Worm (Caenorhabditis elegans): ENCODE measurements around the gene srz-105.

The srz-105 gene

DNA sequence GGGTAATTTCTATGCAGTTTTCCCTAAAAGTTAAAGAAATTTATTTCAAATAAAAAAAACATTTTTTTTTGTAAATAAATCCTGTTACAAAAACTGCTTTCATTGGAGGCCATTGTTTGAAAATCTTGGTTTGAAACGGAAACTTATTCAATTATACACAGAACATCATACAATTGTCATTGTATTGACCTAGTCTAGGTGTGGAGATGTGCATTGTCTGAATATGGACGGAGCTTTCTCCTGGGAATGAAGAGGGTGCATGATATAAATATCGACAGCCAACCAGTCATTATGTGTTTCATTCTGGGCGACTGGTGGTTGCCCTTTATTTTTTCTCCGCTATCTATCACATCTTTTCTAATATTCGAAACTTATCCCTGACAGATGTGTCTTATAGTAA, 21.8 kb downstream of the srz-105 start, which contains the start of gene C35D6.3:
C35D6.3 (plus strand) TSS at position 301 of the 400 bp plus-strand sequence.
- no peak for TF ChIP-seq unc-86 (tag; optimal IDR thresholded peaks at IDR 0.05)
- TF ChIP-seq tbx-7 (tag; optimal IDR thresholded peaks at IDR 0.05): no peak
- no peak for TF ChIP-seq ztf-16 (tag; optimal IDR thresholded peaks at IDR 0.05)
- no peak for TF ChIP-seq ceh-18 (tag; optimal IDR thresholded peaks at IDR 0.05)
- no peak for TF ChIP-seq nhr-11 (tag; optimal IDR thresholded peaks at IDR 0.05)
- no peak for TF ChIP-seq hlh-8 (tag; optimal IDR thresholded peaks at IDR 0.05)
- TF ChIP-seq syd-9 (tag; optimal IDR thresholded peaks at IDR 0.05): no peak
- no peak for TF ChIP-seq zip-5 (tag; optimal IDR thresholded peaks at IDR 0.05)
- TF ChIP-seq T23F11.4 (GFP tag; optimal IDR thresholded peaks at IDR 0.05): no peak
- TF ChIP-seq hlh-13 (GFP tag; optimal IDR thresholded peaks at IDR 0.05): no peak
- TF ChIP-seq ceh-22 (tag; optimal IDR thresholded peaks at IDR 0.05): no peak
- no peak for TF ChIP-seq C08G9.2 (tag; optimal IDR thresholded peaks at IDR 0.05)
- no peak for TF ChIP-seq fkh-10 (GFP tag; optimal IDR thresholded peaks at IDR 0.05)
- no peak for TF ChIP-seq sox-2 (GFP tag; IDR thresholded peaks at IDR 0.05)
- no peak for TF ChIP-seq hlh-30 (tag; optimal IDR thresholded peaks at IDR 0.05; ENCODE audit: insufficient read depth)
- no peak for TF ChIP-seq ceh-2 (tag; optimal IDR thresholded peaks at IDR 0.05)
- TF ChIP-seq ceh-24 (tag; optimal IDR thresholded peaks at IDR 0.05): no peak
- TF ChIP-seq hlh-15 (tag; optimal IDR thresholded peaks at IDR 0.05): no peak
- TF ChIP-seq sdc-2 (tag; optimal IDR thresholded peaks at IDR 0.05): no peak
- TF ChIP-seq lim-6 (tag; optimal IDR thresholded peaks at IDR 0.05): no peak

DNA sequence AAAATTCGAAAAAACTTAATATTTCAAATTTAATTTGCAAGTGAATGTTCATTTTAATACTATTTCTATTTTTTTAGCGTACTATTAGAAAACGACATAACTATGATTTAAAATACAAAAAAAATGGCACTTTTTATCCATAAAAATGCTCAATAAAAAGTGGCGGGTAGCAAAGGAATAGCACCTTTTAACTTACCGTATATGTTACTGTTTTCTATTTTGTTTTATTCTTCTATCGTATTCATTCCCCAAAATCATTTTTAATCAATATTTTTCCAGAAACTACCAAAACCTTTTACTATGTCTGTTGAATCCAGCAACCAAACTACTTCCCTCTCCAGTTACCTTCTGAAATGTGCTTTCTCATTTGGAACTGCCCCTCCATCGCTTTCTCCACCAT, 26.0 kb downstream of the srz-105 start, which contains the start of gene C35D6.4:
C35D6.4 (plus strand) TSS at position 301 of the 400 bp plus-strand sequence.
- TF ChIP-seq sox-2 (GFP tag; IDR thresholded peaks at IDR 0.05) (no peak), hlh-13 (GFP tag; optimal IDR thresholded peaks at IDR 0.05) (no peak), ceh-14 (tag; optimal IDR thresholded peaks at IDR 0.05) (no peak), tbx-7 (tag; optimal IDR thresholded peaks at IDR 0.05) (no peak), fkh-10 (GFP tag; optimal IDR thresholded peaks at IDR 0.05) (no peak), dve-1 (tag; optimal IDR thresholded peaks at IDR 0.05) (no peak), unc-86 (tag; optimal IDR thresholded peaks at IDR 0.05) (no peak), hlh-30 (tag; optimal IDR thresholded peaks at IDR 0.05; ENCODE audit: insufficient read depth) (no peak), F13H6.1 (tag; optimal IDR thresholded peaks at IDR 0.05) (no peak), eyg-1 (tag; optimal IDR thresholded peaks at IDR 0.05) (no peak), ceh-45 (GFP tag; IDR thresholded peaks at IDR 0.05) (no peak), pat-9 (tag; optimal IDR thresholded peaks at IDR 0.05) (no peak), ceh-34 (tag; optimal IDR thresholded peaks at IDR 0.05) (no peak)

DNA sequence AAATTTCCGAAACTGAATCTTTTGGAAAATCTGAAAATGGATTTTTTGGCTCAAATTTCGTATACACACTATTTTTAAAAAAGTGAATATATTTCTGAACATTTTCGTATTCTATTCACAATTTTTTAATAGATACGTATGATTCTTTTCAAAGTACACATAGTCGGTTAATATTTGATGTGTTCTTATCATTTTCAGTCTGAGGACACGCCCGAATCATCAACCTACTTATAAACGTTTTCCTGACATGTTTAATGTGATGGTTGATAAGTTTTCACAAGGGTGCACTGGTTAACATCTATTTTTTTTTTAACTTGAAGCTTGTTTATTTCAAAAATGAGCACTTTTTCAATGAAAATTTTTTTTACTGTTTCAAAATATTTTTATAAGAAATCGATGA, 39.9 kb downstream of the srz-105 start:
- no peak for TF ChIP-seq unc-42 (tag; optimal IDR thresholded peaks at IDR 0.05)
- no peak for TF ChIP-seq ceh-2 (tag; optimal IDR thresholded peaks at IDR 0.05)
- TF ChIP-seq fkh-10 (GFP tag; optimal IDR thresholded peaks at IDR 0.05): no peak
- TF ChIP-seq sdc-2 (tag; optimal IDR thresholded peaks at IDR 0.05): no peak
- no peak for TF ChIP-seq ceh-24 (tag; optimal IDR thresholded peaks at IDR 0.05)
- no peak for TF ChIP-seq syd-9 (tag; optimal IDR thresholded peaks at IDR 0.05)
- no peak for TF ChIP-seq T23F11.4 (GFP tag; optimal IDR thresholded peaks at IDR 0.05)
- no peak for TF ChIP-seq ceh-18 (tag; optimal IDR thresholded peaks at IDR 0.05)
- no peak for TF ChIP-seq madf-2 (tag; optimal IDR thresholded peaks at IDR 0.05)

DNA sequence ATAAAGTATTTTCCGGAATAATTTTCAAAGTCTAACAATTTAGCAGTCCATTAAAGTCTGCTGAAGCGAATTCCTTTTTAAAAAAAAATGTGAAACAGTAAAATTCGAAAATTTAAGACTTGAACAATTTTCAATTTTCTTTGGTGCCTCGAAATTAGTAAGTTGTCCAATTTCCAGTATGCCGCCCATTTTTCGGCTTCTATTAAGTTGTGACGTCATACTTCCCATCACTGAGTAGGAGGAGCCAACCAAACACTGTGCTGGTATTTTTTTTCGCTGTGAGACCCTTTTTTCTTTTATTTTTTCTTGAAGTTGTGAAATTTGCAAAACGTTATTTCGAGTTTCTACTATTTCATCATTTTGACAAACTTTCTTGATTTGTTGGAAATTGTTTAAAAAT, 45.9 kb downstream of the srz-105 start:
- TF ChIP-seq ceh-34 (tag; optimal IDR thresholded peaks at IDR 0.05) (no peak), tbx-2 (tag; optimal IDR thresholded peaks at IDR 0.05) (no peak), odd-2 (tag; optimal IDR thresholded peaks at IDR 0.05) (no peak), F13H6.1 (tag; optimal IDR thresholded peaks at IDR 0.05) (no peak)
